Worm (Caenorhabditis elegans): ENCODE measurements around the gene arl-3.

arl-3 gene

ce11 chrII:14569322-14569721 is 37.0 kb upstream of the arl-3 start (continued):
- TF ChIP-seq fkh-10 (GFP tag; optimal IDR thresholded peaks at IDR 0.05) = peak; percentile 60
- TF ChIP-seq jun-1 (tag; optimal IDR thresholded peaks at IDR 0.05) = no peak
- peak; percentile 56 for TF ChIP-seq hmg-11 (tag; optimal IDR thresholded peaks at IDR 0.05)
- TF ChIP-seq pha-4 (tag; optimal IDR thresholded peaks at IDR 0.05) = no peak
- no peak for TF ChIP-seq lsy-12 (tag; optimal IDR thresholded peaks at IDR 0.05)
- TF ChIP-seq mdl-1 (tag; optimal IDR thresholded peaks at IDR 0.05) = no peak

- TF ChIP-seq nhr-23 (tag; optimal IDR thresholded peaks at IDR 0.05) (no peak), nhr-237 (tag; optimal IDR thresholded peaks at IDR 0.05) (no peak), ztf-4 (tag; optimal IDR thresholded peaks at IDR 0.05) (no peak), egl-27 (tag; optimal IDR thresholded peaks at IDR 0.05) (no peak), pha-4 (tag; optimal IDR thresholded peaks at IDR 0.05) (peak; percentile 88), R02D3.7 (tag; optimal IDR thresholded peaks at IDR 0.05) (no peak), egl-5 (tag; optimal IDR thresholded peaks at IDR 0.05) (no peak)
Measured at ce11 chrII:14570541-14571160, 35.6 kb upstream of the arl-3 start.

ce11 chrII:14573315-14573714 is 33.0 kb upstream of the arl-3 start, which contains the start of gene madf-5:
Gene madf-5, plus strand, starts transcription at chrII:14573615.
- no peak for TF ChIP-seq unc-62 (GFP tag; optimal IDR thresholded peaks at IDR 0.05)
- TF ChIP-seq snpc-4 (tag; optimal IDR thresholded peaks at IDR 0.05) = no peak
- TF ChIP-seq lsy-12 (tag; optimal IDR thresholded peaks at IDR 0.05) = no peak
- no peak for TF ChIP-seq pqm-1 (tag; optimal IDR thresholded peaks at IDR 0.05)
- TF ChIP-seq zag-1 (tag; optimal IDR thresholded peaks at IDR 0.05) = no peak
- TF ChIP-seq ztf-11 (tag; optimal IDR thresholded peaks at IDR 0.05) = no peak
- no peak for TF ChIP-seq nhr-67 (tag; optimal IDR thresholded peaks at IDR 0.05)
- no peak for TF ChIP-seq elt-2 (tag; optimal IDR thresholded peaks at IDR 0.05)

ce11 chrII:14574790-14575189 is 31.5 kb upstream of the arl-3 start:
- TF ChIP-seq mml-1 (tag; optimal IDR thresholded peaks at IDR 0.05) (no peak), nfya-1 (tag; optimal IDR thresholded peaks at IDR 0.05; ENCODE audit: insufficient read depth) (no peak), jun-1 (tag; optimal IDR thresholded peaks at IDR 0.05) (no peak), hmg-11 (tag; optimal IDR thresholded peaks at IDR 0.05) (no peak), R02D3.7 (tag; optimal IDR thresholded peaks at IDR 0.05) (no peak), nhr-43 (tag; optimal IDR thresholded peaks at IDR 0.05; ENCODE audit: poor library complexity, severe bottlenecking) (no peak), elt-1 (tag; optimal IDR thresholded peaks at IDR 0.05) (no peak), ceh-28 (tag; optimal IDR thresholded peaks at IDR 0.05) (no peak), nhr-28 (tag; optimal IDR thresholded peaks at IDR 0.05) (no peak), nhr-23 (tag; optimal IDR thresholded peaks at IDR 0.05) (no peak), nhr-67 (tag; optimal IDR thresholded peaks at IDR 0.05) (no peak), eor-1 (tag; optimal IDR thresholded peaks at IDR 0.05) (no peak)

- TF ChIP-seq snpc-4 (tag; optimal IDR thresholded peaks at IDR 0.05) (no peak), nhr-77 (tag; optimal IDR thresholded peaks at IDR 0.05) (no peak), unc-62 (GFP tag; optimal IDR thresholded peaks at IDR 0.05) (no peak), hmg-11 (tag; optimal IDR thresholded peaks at IDR 0.05) (no peak), aly-2 (tag; optimal IDR thresholded peaks at IDR 0.05) (no peak), fkh-2 (tag; optimal IDR thresholded peaks at IDR 0.05) (no peak), ceh-9 (tag; optimal IDR thresholded peaks at IDR 0.05) (no peak), ceh-16 (tag; optimal IDR thresholded peaks at IDR 0.05) (no peak), ztf-11 (tag; optimal IDR thresholded peaks at IDR 0.05) (no peak), lin-39 (tag; optimal IDR thresholded peaks at IDR 0.05) (no peak), skn-1 (tag; optimal IDR thresholded peaks at IDR 0.05) (no peak), elt-2 (tag; optimal IDR thresholded peaks at IDR 0.05) (no peak), nhr-23 (tag; optimal IDR thresholded peaks at IDR 0.05) (no peak), elt-3 (tag; optimal IDR thresholded peaks at IDR 0.05) (no peak), sea-2 (GFP tag; optimal IDR thresholded peaks at IDR 0.05) (no peak), nhr-25 (tag; optimal IDR thresholded peaks at IDR 0.05) (no peak), ceh-82 (tag; optimal IDR thresholded peaks at IDR 0.05) (no peak), fos-1 (tag; optimal IDR thresholded peaks at IDR 0.05) (no peak)
Measured at ce11 chrII:14576429-14576828, 29.8 kb upstream of the arl-3 start, which contains the start of gene C01G12.13. Gene C01G12.13, plus strand, starts transcription at chrII:14576729.
